Worm (Caenorhabditis elegans): ENCODE results near the gene R04B5.6.

R04B5.6 gene

DNA sequence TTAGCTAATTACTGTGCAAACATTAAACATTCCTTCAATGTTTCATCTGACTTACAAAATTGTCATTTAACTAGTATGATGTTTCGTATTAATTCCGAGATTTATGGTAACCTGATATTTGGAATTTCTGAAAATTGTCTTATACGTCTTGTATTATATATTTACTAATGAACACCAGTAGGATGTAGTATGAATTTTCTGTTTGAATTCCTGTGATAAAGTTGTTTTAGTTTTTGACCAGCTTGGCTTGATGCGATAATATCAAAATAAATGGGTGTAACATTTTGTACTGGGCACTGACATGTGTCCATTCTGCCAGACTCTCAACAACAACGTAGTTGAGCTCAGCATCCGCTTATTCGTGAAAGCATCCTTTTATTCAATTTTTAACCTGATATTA lies at the start of gene R04B5.6:
R04B5.6 (plus strand) TSS at position 301 of the 400 bp plus-strand sequence.
- TF ChIP-seq unc-62 (GFP tag; optimal IDR thresholded peaks at IDR 0.05): no peak

DNA sequence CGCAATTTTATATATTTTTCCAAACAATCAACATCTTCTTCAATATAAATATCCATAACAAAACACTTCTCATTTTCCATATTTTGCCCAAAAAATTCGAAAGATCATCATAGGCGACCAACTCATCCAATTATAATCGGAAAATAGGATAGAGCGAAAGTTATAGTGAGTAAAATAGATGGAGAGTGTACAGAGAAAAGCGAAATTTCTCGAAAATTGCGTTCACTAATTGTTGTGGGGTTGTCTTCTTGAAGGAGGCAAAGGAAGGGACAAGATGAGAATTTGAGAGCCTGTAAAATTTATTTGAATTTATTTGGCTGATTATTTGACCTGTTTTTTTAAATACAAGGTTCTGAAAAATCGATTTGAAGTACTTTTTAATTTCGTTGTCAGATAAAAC lies 49.4 kb upstream of the R04B5.6 start:
- no peak for TF ChIP-seq unc-62 (GFP tag; optimal IDR thresholded peaks at IDR 0.05)

- TF ChIP-seq unc-62 (GFP tag; optimal IDR thresholded peaks at IDR 0.05): no peak
These were observed 48.7 kb upstream of the R04B5.6 start, which contains the start of gene T06E8.2 for ce11 chrV:10036275-10036674. Gene T06E8.2, minus strand, starts transcription at chrV:10036413.

DNA sequence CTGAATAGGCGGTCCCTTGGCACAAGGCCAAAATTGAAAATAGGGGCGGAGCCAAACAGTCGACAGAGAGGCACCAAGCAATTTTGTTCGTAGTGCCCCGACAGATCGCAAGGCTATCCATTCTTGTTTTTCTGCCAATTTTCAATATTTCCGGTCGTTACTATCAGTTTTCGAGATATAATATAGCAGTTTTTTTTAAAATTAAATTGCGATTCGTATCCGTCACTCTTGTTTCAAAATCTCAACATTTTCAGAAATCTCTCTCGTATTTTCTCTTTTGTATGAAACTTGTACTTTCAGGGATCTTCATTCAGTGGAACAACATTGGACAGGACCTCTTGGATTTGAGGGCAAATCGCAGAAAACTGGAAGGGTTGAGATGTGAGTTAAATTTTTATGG lies 47.9 kb upstream of the R04B5.6 start, which contains the start of gene F57A8.1:
F57A8.1 (plus strand) TSS at position 301 of the 400 bp plus-strand sequence.
- no peak for TF ChIP-seq unc-62 (GFP tag; optimal IDR thresholded peaks at IDR 0.05)

ce11 chrV:10039837-10040236 lies 45.1 kb upstream of the R04B5.6 start:
- no peak for TF ChIP-seq unc-62 (GFP tag; optimal IDR thresholded peaks at IDR 0.05)

ce11 chrV:10041484-10041883 lies 43.5 kb upstream of the R04B5.6 start:
- TF ChIP-seq unc-62 (GFP tag; optimal IDR thresholded peaks at IDR 0.05): no peak

DNA sequence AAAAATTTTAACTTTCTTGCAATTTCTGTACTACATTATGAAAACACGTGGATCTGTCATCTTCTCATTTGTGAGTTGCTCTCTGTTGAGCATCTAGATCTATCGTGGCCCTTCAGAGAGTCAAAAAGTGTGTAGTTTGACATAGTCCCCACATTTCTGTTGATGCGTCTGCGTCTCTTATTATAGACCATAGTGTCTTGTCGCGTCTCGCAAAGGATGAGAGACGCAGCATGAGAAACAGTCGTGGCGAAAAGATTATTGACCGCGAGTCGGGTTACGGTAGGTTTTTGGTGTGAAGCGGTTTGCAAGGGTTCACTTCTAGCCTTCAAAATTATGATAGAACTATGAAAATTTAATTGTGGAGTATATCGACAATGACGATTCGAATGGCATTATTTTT lies 42.7 kb upstream of the R04B5.6 start:
- TF ChIP-seq unc-62 (GFP tag; optimal IDR thresholded peaks at IDR 0.05): no peak

- TF ChIP-seq unc-62 (GFP tag; optimal IDR thresholded peaks at IDR 0.05): no peak
These were observed 41.6 kb upstream of the R04B5.6 start, which contains the start of gene T06E8.8 for ce11 chrV:10043234-10043796. Gene T06E8.8, plus strand, starts transcription at chrV:10043746.

DNA sequence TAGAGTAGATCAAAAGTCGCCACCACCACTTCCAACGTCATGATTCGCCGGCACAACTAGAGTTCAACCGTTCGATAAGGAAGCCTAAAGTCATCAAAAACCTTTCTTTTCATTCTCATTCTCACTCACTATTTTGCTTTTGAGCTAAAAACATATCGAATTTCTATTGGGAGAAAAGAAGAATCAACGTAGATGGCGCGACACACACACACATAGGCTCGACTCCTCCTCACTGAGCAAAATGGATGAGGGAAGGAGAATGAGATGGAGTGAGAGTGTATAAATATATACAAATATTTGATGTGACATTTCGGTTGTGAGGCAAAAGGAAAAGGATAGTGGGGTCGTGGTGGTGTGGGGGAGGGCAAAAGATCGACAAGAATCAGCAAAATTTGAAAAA lies 40.2 kb upstream of the R04B5.6 start:
- no peak for TF ChIP-seq unc-62 (GFP tag; optimal IDR thresholded peaks at IDR 0.05)

DNA sequence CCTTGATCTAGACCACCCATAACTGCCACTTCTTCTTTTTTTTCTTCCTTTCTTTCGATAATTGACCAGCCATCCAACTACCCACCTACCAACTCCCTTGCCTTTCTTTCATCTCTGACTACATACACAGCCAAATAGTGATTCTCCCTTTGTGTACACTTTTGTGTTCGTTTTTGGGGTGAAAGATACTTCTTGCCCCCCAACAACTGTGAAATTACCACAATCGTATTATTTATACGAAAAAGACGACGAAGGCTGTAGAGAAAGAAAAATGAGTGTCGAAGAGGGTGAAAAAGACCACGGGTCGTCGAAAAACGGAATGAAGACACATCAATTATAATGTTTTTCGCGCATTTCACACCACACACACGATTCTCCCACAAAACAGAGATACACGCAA lies 38.5 kb upstream of the R04B5.6 start:
- no peak for TF ChIP-seq unc-62 (GFP tag; optimal IDR thresholded peaks at IDR 0.05)

DNA sequence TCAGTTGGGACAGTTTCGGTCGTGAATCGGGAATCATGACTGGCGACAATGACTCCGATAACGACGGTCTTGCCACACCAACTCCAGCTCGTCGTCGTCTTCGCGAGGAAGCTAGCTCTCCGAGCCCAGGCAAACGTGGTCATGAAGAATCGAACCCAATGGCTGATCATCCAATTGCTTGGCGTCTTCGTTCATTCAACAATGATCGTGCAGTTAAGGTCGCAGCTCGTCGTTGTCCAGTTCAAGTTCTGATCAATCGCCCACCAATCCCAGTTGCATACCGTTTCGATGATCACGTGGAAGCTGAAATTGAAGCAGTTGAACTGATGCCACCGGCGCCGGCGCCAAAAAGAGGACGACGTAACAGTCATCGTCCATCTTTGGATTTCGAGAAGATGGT lies 37.8 kb upstream of the R04B5.6 start:
- no peak for TF ChIP-seq unc-62 (GFP tag; optimal IDR thresholded peaks at IDR 0.05)

ce11 chrV:10051855-10052254 lies 33.1 kb upstream of the R04B5.6 start, which contains the start of gene str-118:
Gene str-118, plus strand, starts transcription at chrV:10052155.
- TF ChIP-seq unc-62 (GFP tag; optimal IDR thresholded peaks at IDR 0.05): no peak

DNA sequence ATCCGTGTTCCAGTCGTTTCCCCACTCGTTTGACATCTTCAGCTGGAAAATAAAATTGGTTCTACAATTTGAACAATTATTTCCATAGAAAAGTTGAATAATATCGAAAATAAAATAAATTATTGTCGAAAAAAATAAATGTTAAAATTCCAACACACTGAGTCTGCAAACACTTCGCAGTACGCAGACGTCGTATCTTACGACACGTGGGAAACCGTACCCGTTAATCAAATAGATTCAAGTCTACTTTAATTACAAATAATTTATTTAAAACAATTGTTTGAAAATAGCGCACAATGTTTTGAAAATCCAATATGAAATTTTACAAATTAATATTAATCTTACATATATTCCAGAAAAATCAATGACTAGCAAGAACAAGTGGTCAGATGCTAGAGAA lies 30.1 kb upstream of the R04B5.6 start, which contains the start of gene yif-1:
yif-1 (minus strand) TSS at position 42 of the 400 bp plus-strand sequence.
- TF ChIP-seq unc-62 (GFP tag; optimal IDR thresholded peaks at IDR 0.05): no peak

- TF ChIP-seq unc-62 (GFP tag; optimal IDR thresholded peaks at IDR 0.05): no peak
These were observed 26.2 kb upstream of the R04B5.6 start for ce11 chrV:10058748-10059147.

ce11 chrV:10060039-10060438 lies 24.9 kb upstream of the R04B5.6 start:
- no peak for TF ChIP-seq unc-62 (GFP tag; optimal IDR thresholded peaks at IDR 0.05)

- TF ChIP-seq unc-62 (GFP tag; optimal IDR thresholded peaks at IDR 0.05): no peak
These were observed 20.7 kb upstream of the R04B5.6 start, which contains the start of gene fipr-13 for ce11 chrV:10064221-10064620. Gene fipr-13, plus strand, starts transcription at chrV:10064521.

DNA sequence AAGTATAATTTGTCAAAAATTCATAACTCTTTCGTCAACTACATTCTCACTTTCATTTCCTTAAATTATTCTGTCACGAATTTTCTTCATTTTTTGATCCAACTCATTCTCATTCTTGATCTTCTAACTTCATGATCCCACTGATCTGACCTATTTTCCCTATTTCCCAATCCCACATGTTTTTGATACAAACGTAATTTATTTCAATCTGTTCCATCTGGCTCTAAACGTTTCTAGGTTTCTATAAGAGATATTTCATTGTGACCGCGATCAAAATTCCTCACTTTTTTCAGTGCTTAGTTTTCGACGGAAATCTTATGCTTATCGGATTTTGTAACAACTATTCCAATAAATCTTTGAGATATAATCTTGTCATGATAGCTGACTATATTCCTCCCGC lies 19.3 kb upstream of the R04B5.6 start:
- TF ChIP-seq unc-62 (GFP tag; optimal IDR thresholded peaks at IDR 0.05): no peak

- no peak for TF ChIP-seq unc-62 (GFP tag; optimal IDR thresholded peaks at IDR 0.05)
These were observed 18.2 kb upstream of the R04B5.6 start, which contains the start of gene npr-39 for ce11 chrV:10066769-10067168. Gene npr-39, plus strand, starts transcription at chrV:10067069.
